Worm (Caenorhabditis elegans): ENCODE measurements around the gene rhr-1.

DNA sequence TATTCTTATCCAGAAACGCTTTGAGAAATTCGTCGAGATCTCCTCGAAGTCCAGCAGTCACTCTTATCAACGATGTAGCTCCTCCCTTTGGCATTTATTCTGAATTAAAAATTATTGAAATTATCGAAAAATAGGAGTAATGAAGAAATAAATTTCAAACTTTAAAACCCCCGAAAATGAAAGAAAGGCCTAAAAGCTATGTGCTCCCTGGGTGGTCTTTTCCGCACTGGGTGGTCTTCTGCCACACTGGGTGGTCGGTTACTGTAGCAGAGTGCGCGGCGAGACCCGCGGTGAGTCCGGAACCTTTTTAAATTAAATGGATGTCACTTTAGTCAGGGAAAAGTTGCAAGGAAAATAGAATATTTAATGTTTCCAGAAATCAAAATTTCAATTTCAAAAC, 11.1 kb downstream of the rhr-1 start, which contains the start of gene snpc-1.3:
- no peak for TF ChIP-seq nhr-10 (tag; optimal IDR thresholded peaks at IDR 0.05)
- TF ChIP-seq snpc-4 (tag; optimal IDR thresholded peaks at IDR 0.05), result no peak
- no peak for TF ChIP-seq ZK546.5 (tag; optimal IDR thresholded peaks at IDR 0.05)
- no peak for TF ChIP-seq ama-1 (optimal IDR thresholded peaks at IDR 0.05)
- TF ChIP-seq arid-1 (GFP tag; conservative IDR thresholded peaks at IDR 0.05), result no peak
- no peak for TF ChIP-seq saeg-2 (GFP tag; IDR thresholded peaks at IDR 0.05)
- TF ChIP-seq hif-1 (tag; optimal IDR thresholded peaks at IDR 0.05), result no peak
- TF ChIP-seq dpl-1 (GFP tag; optimal IDR thresholded peaks at IDR 0.05), result no peak
- no peak for TF ChIP-seq ctbp-1 (GFP tag; IDR thresholded peaks at IDR 0.05)
- no peak for TF ChIP-seq attf-4 (tag; optimal IDR thresholded peaks at IDR 0.05)
- TF ChIP-seq pqm-1 (tag; optimal IDR thresholded peaks at IDR 0.05), result no peak
- no peak for TF ChIP-seq pha-4 (GFP tag; IDR thresholded peaks at IDR 0.05)
- TF ChIP-seq pha-4 (tag; optimal IDR thresholded peaks at IDR 0.05), result no peak

Measured in whole organism, L4 larva.